Worm (Caenorhabditis elegans) whole organism, mixed stage, embryonic: ENCODE measurements around the gene Y64H9A.2.
A peak's percentile ranks its signal among the peaks of the same experiment; 100 is the strongest.

Experiments
- M03D4.4 ChIP-seq: sonication (generic microtip); optimal IDR thresholded peaks from 2 replicates; lab custom pipeline; 2017; ENCODE audit warnings: mild to moderate bottlenecking, missing genetic modification characterization, missing compliant biosample characterization
- bed-3 ChIP-seq: fragments of 200-800 bp; sonication (Bioruptor generic); optimal IDR thresholded peaks from 3 replicates; lab custom pipeline; 2018; ENCODE audit warnings: mild to moderate bottlenecking, missing genetic modification characterization, moderate library complexity, missing compliant biosample characterization
- blmp-1 ChIP-seq: fragments of 150-350 bp; optimal IDR thresholded peaks from 2 replicates; lab custom pipeline; 2014; ENCODE audit warnings: missing biosample characterization, missing genetic modification characterization
- ceh-39 ChIP-seq: fragments of 150-350 bp; optimal IDR thresholded peaks from 2 replicates; lab custom pipeline; 2014; ENCODE audit warnings: missing biosample characterization, missing genetic modification characterization
- ceh-43 ChIP-seq: fragments of 200-800 bp; sonication (Bioruptor generic); optimal IDR thresholded peaks from 2 replicates; lab custom pipeline; 2018; ENCODE audit warnings: mild to moderate bottlenecking, missing genetic modification characterization, moderate library complexity, missing compliant biosample characterization
- ceh-83 ChIP-seq: fragments of 200-800 bp; sonication (Bioruptor generic); optimal IDR thresholded peaks from 2 replicates; lab custom pipeline; 2018; ENCODE audit warnings: mild to moderate bottlenecking, missing genetic modification characterization, missing compliant biosample characterization
- ces-1 ChIP-seq: fragments of 150-350 bp; optimal IDR thresholded peaks from 2 replicates; lab custom pipeline; 2014; ENCODE audit warnings: missing biosample characterization, missing genetic modification reagents, missing genetic modification characterization
- cnd-1 ChIP-seq: fragments of 200-800 bp; sonication (Bioruptor generic); optimal IDR thresholded peaks from 2 replicates; lab custom pipeline; 2018; ENCODE audit warnings: mild to moderate bottlenecking, missing genetic modification characterization, missing compliant biosample characterization
- drap-1 ChIP-seq: fragments of 200-800 bp; sonication (Bioruptor generic); optimal IDR thresholded peaks from 3 replicates; lab custom pipeline; 2018; ENCODE audit warnings: mild to moderate bottlenecking, missing genetic modification characterization, missing compliant biosample characterization
- elt-1 ChIP-seq: sonication (generic microtip); optimal IDR thresholded peaks from 2 replicates; lab custom pipeline; 2017; ENCODE audit warnings: missing genetic modification characterization, mild to moderate bottlenecking, missing compliant biosample characterization, antibody characterized with exemption, moderate library complexity, borderline replicate concordance; ENCODE audit not compliant: insufficient read depth
- elt-3 ChIP-seq: fragments of 150-350 bp; optimal IDR thresholded peaks from 2 replicates; lab custom pipeline; 2014; ENCODE audit warnings: missing biosample characterization, missing genetic modification characterization
- flh-1 ChIP-seq: fragments of 200-800 bp; sonication (Bioruptor generic); optimal IDR thresholded peaks from 2 replicates; lab custom pipeline; 2018; ENCODE audit warnings: mild to moderate bottlenecking, missing genetic modification characterization, moderate library complexity, missing compliant biosample characterization
- ham-2 ChIP-seq: fragments of 200-800 bp; sonication (Bioruptor generic); optimal IDR thresholded peaks from 2 replicates; lab custom pipeline; 2018; ENCODE audit warnings: mild to moderate bottlenecking, missing genetic modification characterization, missing compliant biosample characterization
- hlh-1 ChIP-seq: fragments of 150-350 bp; optimal IDR thresholded peaks from 2 replicates; lab custom pipeline; 2014; ENCODE audit warnings: missing biosample characterization, missing genetic modification reagents, missing genetic modification characterization
- lin-13 ChIP-seq: fragments of 150-350 bp; optimal IDR thresholded peaks from 2 replicates; lab custom pipeline; 2014; ENCODE audit warnings: missing biosample characterization, missing genetic modification characterization
- lin-32 ChIP-seq: fragments of 200-800 bp; sonication (Bioruptor generic); optimal IDR thresholded peaks from 2 replicates; lab custom pipeline; 2018; ENCODE audit warnings: mild to moderate bottlenecking, missing genetic modification characterization, missing compliant biosample characterization
- lsy-2 ChIP-seq: fragments of 150-350 bp; optimal IDR thresholded peaks from 2 replicates; lab custom pipeline; 2014; ENCODE audit warnings: missing biosample characterization, missing genetic modification characterization
- mab-5 ChIP-seq: fragments of 150-350 bp; optimal IDR thresholded peaks from 2 replicates; lab custom pipeline; 2014; ENCODE audit warnings: missing biosample characterization, missing genetic modification characterization
- mep-1 ChIP-seq: fragments of 150-350 bp; optimal IDR thresholded peaks from 2 replicates; lab custom pipeline; 2017; ENCODE audit warnings: missing biosample characterization, missing genetic modification reagents, missing genetic modification characterization, inconsistent platforms
- mls-2 ChIP-seq: sonication (generic microtip); optimal IDR thresholded peaks from 2 replicates; lab custom pipeline; 2016; ENCODE audit warnings: mild to moderate bottlenecking, missing genetic modification characterization, moderate library complexity, missing compliant biosample characterization
- nhr-2 ChIP-seq: fragments of 150-350 bp; optimal IDR thresholded peaks from 2 replicates; lab custom pipeline; 2014; ENCODE audit warnings: missing biosample characterization, missing genetic modification characterization
- nhr-237 ChIP-seq: fragments of 150-350 bp; optimal IDR thresholded peaks from 2 replicates; lab custom pipeline; 2014; ENCODE audit warnings: missing biosample characterization, missing genetic modification characterization
- nhr-28 ChIP-seq: fragments of 150-350 bp; optimal IDR thresholded peaks from 2 replicates; lab custom pipeline; 2014; ENCODE audit warnings: missing biosample characterization, missing genetic modification characterization
- nhr-76 ChIP-seq: sonication (generic microtip); optimal IDR thresholded peaks from 2 replicates; lab custom pipeline; 2017; ENCODE audit warnings: missing biosample characterization, missing genetic modification characterization
- pha-4 ChIP-seq: fragments of 150-350 bp; optimal IDR thresholded peaks from 2 replicates; lab custom pipeline; 2018; ENCODE audit warnings: missing biosample characterization, missing genetic modification reagents, missing genetic modification characterization
- sem-2 ChIP-seq: fragments of 200-800 bp; sonication (Bioruptor generic); optimal IDR thresholded peaks from 2 replicates; lab custom pipeline; 2018; ENCODE audit warnings: mild to moderate bottlenecking, missing genetic modification characterization, missing compliant biosample characterization
- snpc-4 ChIP-seq: fragments of 150-350 bp; optimal IDR thresholded peaks from 2 replicates; lab custom pipeline; 2014; ENCODE audit warnings: missing biosample characterization, missing genetic modification characterization
- sptf-1 ChIP-seq: sonication (generic microtip); optimal IDR thresholded peaks from 2 replicates; lab custom pipeline; 2017; ENCODE audit warnings: mild to moderate bottlenecking, missing genetic modification characterization, moderate library complexity, missing compliant biosample characterization
- tbx-8 ChIP-seq: fragments of 200-800 bp; sonication (Bioruptor generic); optimal IDR thresholded peaks from 2 replicates; lab custom pipeline; 2018; ENCODE audit warnings: mild to moderate bottlenecking, missing genetic modification characterization, moderate library complexity, missing compliant biosample characterization
- unc-120 ChIP-seq: sonication (generic microtip); optimal IDR thresholded peaks from 2 replicates; lab custom pipeline; 2017; ENCODE audit warnings: missing genetic modification characterization, missing compliant biosample characterization; ENCODE audit not compliant: poor library complexity, severe bottlenecking
- unc-39 ChIP-seq: fragments of 150-350 bp; optimal IDR thresholded peaks from 2 replicates; lab custom pipeline; 2014; ENCODE audit warnings: missing biosample characterization, missing genetic modification characterization
- unc-62 ChIP-seq: fragments of 150-350 bp; optimal IDR thresholded peaks from 2 replicates; lab custom pipeline; 2014; ENCODE audit warnings: missing biosample characterization, missing genetic modification reagents, missing genetic modification characterization
- zip-8 ChIP-seq: fragments of 150-350 bp; optimal IDR thresholded peaks from 2 replicates; lab custom pipeline; 2014; ENCODE audit warnings: missing biosample characterization, missing genetic modification characterization
- ztf-11 ChIP-seq: fragments of 150-350 bp; optimal IDR thresholded peaks from 2 replicates; lab custom pipeline; 2014; ENCODE audit warnings: missing biosample characterization, missing genetic modification characterization

Gene Y64H9A.2

ce11 chrX:5067796-5068195 is 24.0 kb downstream of the Y64H9A.2 start, which contains the start of gene clc-7:
Gene clc-7 (plus strand): TSS chrX:5068096.
- TF ChIP-seq unc-120 (tag; lab: Kevin White, UChicago) = no peak
- TF ChIP-seq blmp-1 = no peak
- no peak for TF ChIP-seq ceh-83 (GFP tag; lab: Kevin White, UChicago)
- TF ChIP-seq ham-2 = no peak
- no peak for TF ChIP-seq nhr-237 (tag; lab: Kevin White, UChicago)
- TF ChIP-seq ztf-11 (tag; lab: Kevin White, UChicago) = no peak

- no peak for TF ChIP-seq flh-1 (GFP tag; lab: Kevin White, UChicago)
- TF ChIP-seq lin-13 (tag; lab: Kevin White, UChicago) = no peak
- no peak for TF ChIP-seq lsy-2
- peak; percentile 19 for TF ChIP-seq blmp-1
Observed at ce11 chrX:5071025-5071424, 27.2 kb downstream of the Y64H9A.2 start.

ce11 chrX:5073895-5074294 is 30.1 kb downstream of the Y64H9A.2 start:
- no peak for TF ChIP-seq cnd-1 (tag; lab: Kevin White, UChicago)
- no peak for TF ChIP-seq sem-2 (GFP tag; lab: Kevin White, UChicago)
- TF ChIP-seq nhr-2 (tag; lab: Kevin White, UChicago) = no peak
- no peak for TF ChIP-seq mep-1 (tag; lab: Kevin White, UChicago)
- TF ChIP-seq tbx-8 (GFP tag; lab: Kevin White, UChicago) = no peak
- no peak for TF ChIP-seq drap-1 (GFP tag; lab: Kevin White, UChicago)
- no peak for TF ChIP-seq lsy-2
- TF ChIP-seq nhr-76 (tag; lab: Kevin White, UChicago) = no peak
- no peak for TF ChIP-seq ztf-11 (tag; lab: Kevin White, UChicago)
- TF ChIP-seq nhr-237 (tag; lab: Kevin White, UChicago) = no peak
- TF ChIP-seq nhr-28 (tag; lab: Kevin White, UChicago) = no peak
- TF ChIP-seq bed-3 (GFP tag; lab: Kevin White, UChicago) = no peak
- TF ChIP-seq unc-120 (tag; lab: Kevin White, UChicago) = no peak
- TF ChIP-seq mls-2 (tag; lab: Kevin White, UChicago) = no peak
- no peak for TF ChIP-seq ceh-83 (GFP tag; lab: Kevin White, UChicago)

ce11 chrX:5075538-5075937 is 31.8 kb downstream of the Y64H9A.2 start:
- no peak for TF ChIP-seq zip-8
- TF ChIP-seq blmp-1 = no peak
- TF ChIP-seq tbx-8 (GFP tag; lab: Kevin White, UChicago) = no peak
- no peak for TF ChIP-seq unc-120 (tag; lab: Kevin White, UChicago)
- TF ChIP-seq M03D4.4 = no peak
- TF ChIP-seq ztf-11 (tag; lab: Kevin White, UChicago) = no peak
- no peak for TF ChIP-seq ceh-43 (GFP tag; lab: Kevin White, UChicago)
- TF ChIP-seq pha-4 (tag; lab: Kevin White, UChicago) = no peak
- TF ChIP-seq mab-5 (tag; lab: Kevin White, UChicago) = no peak
- no peak for TF ChIP-seq unc-39 (tag; lab: Kevin White, UChicago)
- no peak for TF ChIP-seq lsy-2
- TF ChIP-seq lin-32 (GFP tag; lab: Kevin White, UChicago) = no peak
- TF ChIP-seq elt-1 (tag; lab: Kevin White, UChicago) = no peak
- no peak for TF ChIP-seq lin-13 (tag; lab: Kevin White, UChicago)
- no peak for TF ChIP-seq mep-1 (tag; lab: Kevin White, UChicago)
- no peak for TF ChIP-seq ceh-39 (tag; lab: Kevin White, UChicago)
- no peak for TF ChIP-seq ceh-83 (GFP tag; lab: Kevin White, UChicago)

DNA sequence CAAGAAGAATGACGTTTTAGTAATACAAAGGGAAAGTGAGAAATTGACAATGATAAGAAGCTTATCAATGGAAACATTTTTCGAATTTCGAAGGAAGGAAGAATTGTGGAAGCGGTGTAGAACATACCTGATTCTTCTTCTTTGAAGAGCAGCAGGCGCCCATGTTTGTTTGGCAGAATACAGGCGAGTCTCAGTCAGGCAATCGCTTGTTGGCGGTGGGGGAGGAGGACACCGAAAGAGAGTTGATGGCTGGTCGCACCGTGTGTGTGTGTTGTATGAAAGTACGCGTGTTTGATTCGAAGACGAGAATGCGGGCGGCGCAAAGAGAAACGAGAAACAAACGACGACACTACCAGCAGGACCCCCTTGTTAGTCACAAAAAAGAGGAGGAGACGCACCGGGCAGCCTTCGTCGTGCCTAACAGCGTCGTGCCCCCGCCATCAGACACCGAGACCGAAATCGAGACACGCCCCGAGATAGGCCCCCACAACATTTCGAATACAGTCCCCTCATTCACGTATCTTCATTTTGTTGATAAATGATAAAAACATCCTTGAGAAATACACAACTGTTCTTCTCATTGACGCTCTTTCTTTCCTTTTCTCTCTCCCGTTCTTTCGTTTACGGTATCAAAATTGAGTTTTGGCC is 34.0 kb downstream of the Y64H9A.2 start, which contains the start of gene cal-5:
Gene cal-5 (minus strand): TSS at position 266 of the 648 bp plus-strand sequence.
- TF ChIP-seq tbx-8 (GFP tag; lab: Kevin White, UChicago) (no peak), nhr-76 (tag; lab: Kevin White, UChicago) (no peak), lin-32 (GFP tag; lab: Kevin White, UChicago) (no peak), elt-3 (tag; lab: Kevin White, UChicago) (no peak), sptf-1 (tag; lab: Kevin White, UChicago) (peak; percentile 3), mls-2 (tag; lab: Kevin White, UChicago) (no peak), ces-1 (no peak), blmp-1 (no peak), drap-1 (GFP tag; lab: Kevin White, UChicago) (peak; percentile 17), snpc-4 (tag; lab: Kevin White, UChicago) (no peak), ceh-83 (GFP tag; lab: Kevin White, UChicago) (no peak), ham-2 (no peak), unc-120 (tag; lab: Kevin White, UChicago) (no peak), mab-5 (tag; lab: Kevin White, UChicago) (no peak), nhr-28 (tag; lab: Kevin White, UChicago) (no peak), M03D4.4 (no peak), nhr-237 (tag; lab: Kevin White, UChicago) (no peak), flh-1 (GFP tag; lab: Kevin White, UChicago) (no peak), lin-13 (tag; lab: Kevin White, UChicago) (no peak), zip-8 (no peak), unc-62 (GFP tag; lab: Kevin White, UChicago) (no peak), cnd-1 (tag; lab: Kevin White, UChicago) (peak; percentile 21), unc-39 (tag; lab: Kevin White, UChicago) (no peak), hlh-1 (tag; lab: Kevin White, UChicago) (no peak), ztf-11 (tag; lab: Kevin White, UChicago) (no peak)
